Fruit fly (Drosophila melanogaster): ENCODE data around the gene CG31268.

Gene CG31268

DNA sequence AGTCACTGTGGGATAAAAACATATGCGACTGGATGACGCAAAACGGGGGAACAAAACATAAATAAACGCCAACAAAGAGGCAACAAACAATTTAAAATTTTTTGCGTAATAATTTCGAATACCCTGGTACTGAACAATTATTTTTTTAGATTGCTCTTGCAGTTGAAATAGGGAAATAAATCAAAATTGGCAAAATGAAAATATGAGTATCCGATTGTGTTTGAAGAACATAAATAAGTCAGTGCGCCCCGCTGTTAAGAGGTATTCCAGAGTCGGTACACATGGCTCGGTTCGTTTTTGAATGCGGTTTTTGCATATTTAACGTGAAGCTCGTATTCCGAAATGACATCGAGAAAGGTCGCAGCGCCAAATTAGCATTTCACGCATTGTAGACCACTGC, 46.1 kb upstream of the CG31268 start:
- peak; percentile 39 for TF ChIP-seq rgr (GFP tag; optimal IDR thresholded peaks at IDR 0.05)
- no peak for TF ChIP-seq sv (GFP tag; optimal IDR thresholded peaks at IDR 0.05)
- TF ChIP-seq Jra (GFP tag; optimal IDR thresholded peaks at IDR 0.05) = no peak
- no peak for TF ChIP-seq CG9705 (GFP tag; optimal IDR thresholded peaks at IDR 0.05)
- TF ChIP-seq Mio (GFP tag; optimal IDR thresholded peaks at IDR 0.05) = no peak
- no peak for TF ChIP-seq Myc (optimal IDR thresholded peaks at IDR 0.05)
- TF ChIP-seq Hnf4 (GFP tag; optimal IDR thresholded peaks at IDR 0.05) = peak; percentile 4
- peak; percentile 35 for TF ChIP-seq h (GFP tag; optimal IDR thresholded peaks at IDR 0.05)
- no peak for TF ChIP-seq sage (GFP tag; optimal IDR thresholded peaks at IDR 0.05)
- no peak for TF ChIP-seq Hr83 (GFP tag; optimal IDR thresholded peaks at IDR 0.05; ENCODE audit: poor library complexity, severe bottlenecking)
- no peak for TF ChIP-seq Hr78 (GFP tag; optimal IDR thresholded peaks at IDR 0.05)
- TF ChIP-seq CrebA (GFP tag; optimal IDR thresholded peaks at IDR 0.05; ENCODE audit: borderline replicate concordance) = no peak
- TF ChIP-seq Rel (GFP tag; optimal IDR thresholded peaks at IDR 0.05) = no peak
- TF ChIP-seq Rel (tag; optimal IDR thresholded peaks at IDR 0.05) = no peak
- no peak for TF ChIP-seq Dif (GFP tag; optimal IDR thresholded peaks at IDR 0.05; ENCODE audit: partially characterized antibody)
- no peak for TF ChIP-seq Dfd (GFP tag; optimal IDR thresholded peaks at IDR 0.05)
- peak; percentile 1 for TF ChIP-seq woc (GFP tag; optimal IDR thresholded peaks at IDR 0.05)
- no peak for TF ChIP-seq tai (GFP tag; optimal IDR thresholded peaks at IDR 0.05)
- no peak for TF ChIP-seq GATAd (GFP tag; optimal IDR thresholded peaks at IDR 0.05)
- no peak for TF ChIP-seq usp (GFP tag; optimal IDR thresholded peaks at IDR 0.05)
- TF ChIP-seq psq (GFP tag; optimal IDR thresholded peaks at IDR 0.05) = peak; percentile 39
- TF ChIP-seq lola (GFP tag; optimal IDR thresholded peaks at IDR 0.05) = no peak
- peak; percentile 46 for TF ChIP-seq dmrt93B (GFP tag; optimal IDR thresholded peaks at IDR 0.05)
- peak; percentile 66 for TF ChIP-seq fru (GFP tag; optimal IDR thresholded peaks at IDR 0.05)
- no peak for TF ChIP-seq dsf (GFP tag; optimal IDR thresholded peaks at IDR 0.05; ENCODE audit: borderline replicate concordance)
- TF ChIP-seq dl (GFP tag; optimal IDR thresholded peaks at IDR 0.05; ENCODE audit: insufficient read depth in 1 of 2, partially characterized antibody in 2 of 2) = no peak
- TF ChIP-seq ey (GFP tag; optimal IDR thresholded peaks at IDR 0.05) = peak; percentile 50
- peak; percentile 11 for TF ChIP-seq Sp1 (GFP tag; optimal IDR thresholded peaks at IDR 0.05)
- no peak for TF ChIP-seq Abd-B (GFP tag; optimal IDR thresholded peaks at IDR 0.05)
- TF ChIP-seq Vsx2 (GFP tag; optimal IDR thresholded peaks at IDR 0.05; ENCODE audit: partially characterized antibody) = no peak
- TF ChIP-seq foxo (GFP tag; optimal IDR thresholded peaks at IDR 0.05) = peak in 1 of 2 experiments; percentile 67
- peak; percentile 57 for TF ChIP-seq br (GFP tag; optimal IDR thresholded peaks at IDR 0.05)
- peak; percentile 21 for TF ChIP-seq pan (optimal IDR thresholded peaks at IDR 0.05)
- no peak for TF ChIP-seq CG32264 (GFP tag; optimal IDR thresholded peaks at IDR 0.05)
- TF ChIP-seq HLH106 (tag; optimal IDR thresholded peaks at IDR 0.05) = peak; percentile 62
- peak; percentile 32 for TF ChIP-seq OdsH (GFP tag; optimal IDR thresholded peaks at IDR 0.05)
- no peak for TF ChIP-seq brk (GFP tag; optimal IDR thresholded peaks at IDR 0.05)
- TF ChIP-seq jim (GFP tag; optimal IDR thresholded peaks at IDR 0.05) = no peak
- TF ChIP-seq N (GFP tag; optimal IDR thresholded peaks at IDR 0.05) = no peak

DNA sequence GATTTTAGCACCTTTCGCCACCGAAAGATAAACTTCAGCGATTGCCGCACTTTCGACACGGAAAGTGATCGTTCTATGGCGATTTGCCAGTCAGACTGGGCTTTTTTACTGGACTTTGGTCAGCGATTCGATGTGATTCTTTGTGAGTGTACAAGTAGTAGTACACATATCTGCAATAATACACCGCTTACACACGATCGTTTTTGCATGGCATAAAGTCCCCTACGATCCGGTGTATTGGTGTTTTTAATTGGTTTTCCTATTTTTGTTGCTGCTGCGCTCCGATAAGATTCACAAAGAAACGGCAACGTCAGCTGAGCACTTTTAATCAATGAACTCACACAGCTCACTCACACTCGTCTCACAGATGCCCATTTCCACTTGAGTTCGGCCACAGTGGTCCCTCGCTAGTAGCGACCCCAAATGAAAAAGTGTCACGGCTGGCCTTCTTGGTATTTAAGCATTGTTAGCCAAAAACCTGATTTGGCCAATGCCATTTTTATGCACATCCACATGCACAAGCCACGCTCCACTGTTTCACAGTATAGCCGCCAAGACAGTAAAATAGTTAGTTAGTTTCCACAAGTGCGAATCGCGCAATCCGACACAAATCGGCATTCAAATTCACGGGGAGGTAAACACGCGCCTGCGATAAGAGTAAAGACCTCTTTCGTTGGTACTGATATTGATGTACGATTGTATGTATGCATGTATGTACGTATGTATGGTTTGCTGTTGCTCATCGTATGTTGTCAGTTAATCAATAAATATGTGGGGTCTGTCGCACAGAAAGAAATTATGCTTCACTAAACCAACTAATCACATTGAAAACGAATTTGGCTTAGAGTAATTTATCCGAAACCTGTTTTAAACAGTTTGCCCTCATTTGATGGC, 45.2 kb upstream of the CG31268 start:
- TF ChIP-seq Rel (GFP tag; optimal IDR thresholded peaks at IDR 0.05) (no peak), Rel (tag; optimal IDR thresholded peaks at IDR 0.05) (peak; percentile 97), CG32264 (GFP tag; optimal IDR thresholded peaks at IDR 0.05) (peak; percentile 90), tai (GFP tag; optimal IDR thresholded peaks at IDR 0.05) (peak; percentile 70), fru (GFP tag; optimal IDR thresholded peaks at IDR 0.05) (peak; percentile 95), Hr83 (GFP tag; optimal IDR thresholded peaks at IDR 0.05; ENCODE audit: poor library complexity, severe bottlenecking) (peak; percentile 49), CG9705 (GFP tag; optimal IDR thresholded peaks at IDR 0.05) (peak; percentile 64), dsf (GFP tag; optimal IDR thresholded peaks at IDR 0.05; ENCODE audit: borderline replicate concordance) (no peak), CrebA (GFP tag; optimal IDR thresholded peaks at IDR 0.05; ENCODE audit: borderline replicate concordance) (peak; percentile 66), jim (GFP tag; optimal IDR thresholded peaks at IDR 0.05) (no peak), h (GFP tag; optimal IDR thresholded peaks at IDR 0.05) (peak; percentile 97), GATAd (GFP tag; optimal IDR thresholded peaks at IDR 0.05) (no peak), brk (GFP tag; optimal IDR thresholded peaks at IDR 0.05) (peak; percentile 24), br (GFP tag; optimal IDR thresholded peaks at IDR 0.05) (peak; percentile 95), Myc (optimal IDR thresholded peaks at IDR 0.05) (no peak), psq (GFP tag; optimal IDR thresholded peaks at IDR 0.05) (peak; percentile 83), sv (GFP tag; optimal IDR thresholded peaks at IDR 0.05) (peak; percentile 87), dl (GFP tag; optimal IDR thresholded peaks at IDR 0.05; ENCODE audit: insufficient read depth in 1 of 2, partially characterized antibody in 2 of 2) (no peak), N (GFP tag; optimal IDR thresholded peaks at IDR 0.05) (no peak), Jra (GFP tag; optimal IDR thresholded peaks at IDR 0.05) (peak; percentile 78), Dif (GFP tag; optimal IDR thresholded peaks at IDR 0.05; ENCODE audit: partially characterized antibody) (no peak), pan (optimal IDR thresholded peaks at IDR 0.05) (no peak), dmrt93B (GFP tag; optimal IDR thresholded peaks at IDR 0.05) (peak; percentile 77), usp (GFP tag; optimal IDR thresholded peaks at IDR 0.05) (no peak), Vsx2 (GFP tag; optimal IDR thresholded peaks at IDR 0.05; ENCODE audit: partially characterized antibody) (no peak), Abd-B (GFP tag; optimal IDR thresholded peaks at IDR 0.05) (no peak), ey (GFP tag; optimal IDR thresholded peaks at IDR 0.05) (peak; percentile 96), Sp1 (GFP tag; optimal IDR thresholded peaks at IDR 0.05) (peak; percentile 86), woc (GFP tag; optimal IDR thresholded peaks at IDR 0.05) (peak; percentile 87), HLH106 (tag; optimal IDR thresholded peaks at IDR 0.05) (peak; percentile 91), Dfd (GFP tag; optimal IDR thresholded peaks at IDR 0.05) (no peak), OdsH (GFP tag; optimal IDR thresholded peaks at IDR 0.05) (peak; percentile 93), Mio (GFP tag; optimal IDR thresholded peaks at IDR 0.05) (peak; percentile 83), rgr (GFP tag; optimal IDR thresholded peaks at IDR 0.05) (peak; percentile 91), lola (GFP tag; optimal IDR thresholded peaks at IDR 0.05) (no peak), foxo (GFP tag; optimal IDR thresholded peaks at IDR 0.05) (peak; percentile 90 to 96), sage (GFP tag; optimal IDR thresholded peaks at IDR 0.05) (peak; percentile 57), Hr78 (GFP tag; optimal IDR thresholded peaks at IDR 0.05) (no peak), Hnf4 (GFP tag; optimal IDR thresholded peaks at IDR 0.05) (peak; percentile 86)

All from whole organism, wandering third instar larva.